Worm (Caenorhabditis elegans) whole organism, L3 larva: ENCODE measurements around the gene vdac-1.

Experiments used
- aly-2 ChIP-seq: fragments of 150-350 bp; optimal IDR thresholded peaks from 2 replicates; lab custom pipeline; 2014; ENCODE audit warnings: missing biosample characterization, missing genetic modification characterization
- ceh-82 ChIP-seq: fragments of 150-350 bp; optimal IDR thresholded peaks from 2 replicates; lab custom pipeline; 2014; ENCODE audit warnings: missing biosample characterization, missing genetic modification characterization
- ceh-9 ChIP-seq: sonication (generic microtip); optimal IDR thresholded peaks from 2 replicates; lab custom pipeline; 2018; ENCODE audit warnings: missing biosample characterization, missing genetic modification characterization
- fkh-2 ChIP-seq: fragments of 150-350 bp; optimal IDR thresholded peaks from 2 replicates; lab custom pipeline; 2014; ENCODE audit warnings: missing biosample characterization, missing genetic modification reagents, missing genetic modification characterization
- lsy-12 ChIP-seq: sonication (generic microtip); optimal IDR thresholded peaks from 2 replicates; lab custom pipeline; 2016; ENCODE audit warnings: mild to moderate bottlenecking, missing genetic modification characterization, missing compliant biosample characterization
- nhr-67 ChIP-seq: fragments of 150-350 bp; optimal IDR thresholded peaks from 2 replicates; lab custom pipeline; 2014; ENCODE audit warnings: missing biosample characterization, missing genetic modification characterization

The vdac-1 gene

ce11 chrIV:7460225-7460624 lies 47.5 kb downstream of the vdac-1 start, which contains the start of gene F13B6.2:
F13B6.2 (minus strand) TSS chrIV:7460325.
- TF ChIP-seq nhr-67 (tag; lab: Kevin White, UChicago) = no peak
- no peak for TF ChIP-seq ceh-9 (tag; lab: Kevin White, UChicago)
- TF ChIP-seq ceh-82 (tag; lab: Kevin White, UChicago) = no peak
- no peak for TF ChIP-seq fkh-2
- no peak for TF ChIP-seq lsy-12 (tag; lab: Kevin White, UChicago)
- TF ChIP-seq aly-2 (tag; lab: Kevin White, UChicago) = no peak
